Worm (Caenorhabditis elegans): Measurements from ENCODE around the gene his-16.

DNA sequence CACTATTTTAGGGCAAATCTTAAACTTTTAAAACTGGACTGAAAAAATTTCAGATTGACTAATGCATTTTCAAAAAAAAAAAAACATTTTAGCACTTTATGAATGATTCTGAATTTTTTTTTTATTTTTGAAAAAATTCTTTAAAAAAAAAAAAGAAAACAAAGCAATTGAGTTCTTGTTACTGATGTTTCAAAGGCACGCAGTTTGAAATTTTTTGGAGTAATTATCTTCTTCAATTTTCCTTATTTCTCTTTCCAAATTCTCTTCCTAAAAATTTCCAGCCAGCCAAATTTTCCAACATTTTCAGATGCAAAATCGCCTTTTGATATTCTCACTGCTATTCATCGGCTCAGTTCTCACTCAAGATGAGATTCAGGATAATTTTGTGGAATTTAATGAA is 34.1 kb upstream of the his-16 start, which contains the start of gene F08G2.8:
- TF ChIP-seq ama-1 (optimal IDR thresholded peaks at IDR 0.05) (no peak), ceh-36 (tag; optimal IDR thresholded peaks at IDR 0.05) (no peak), hmg-4 (GFP tag; optimal IDR thresholded peaks at IDR 0.05) (no peak), flt-1 (GFP tag; IDR thresholded peaks at IDR 0.05) (no peak), hnd-1 (tag; optimal IDR thresholded peaks at IDR 0.05) (no peak), tbx-11 (GFP tag; IDR thresholded peaks at IDR 0.05) (no peak), sea-1 (GFP tag; conservative IDR thresholded peaks at IDR 0.05) (no peak), tbx-37 (GFP tag; conservative IDR thresholded peaks at IDR 0.05) (no peak), ets-7 (tag; optimal IDR thresholded peaks at IDR 0.05) (no peak), F13C5.2 (tag; optimal IDR thresholded peaks at IDR 0.05) (no peak), tra-4 (tag; optimal IDR thresholded peaks at IDR 0.05) (no peak)

Data from whole organism, early embryonic.